Fruit fly (Drosophila melanogaster): Measurements from ENCODE around the gene CG2991.
A peak's percentile ranks its signal among the peaks of the same experiment; 100 is the strongest.

CG2991 gene

DNA sequence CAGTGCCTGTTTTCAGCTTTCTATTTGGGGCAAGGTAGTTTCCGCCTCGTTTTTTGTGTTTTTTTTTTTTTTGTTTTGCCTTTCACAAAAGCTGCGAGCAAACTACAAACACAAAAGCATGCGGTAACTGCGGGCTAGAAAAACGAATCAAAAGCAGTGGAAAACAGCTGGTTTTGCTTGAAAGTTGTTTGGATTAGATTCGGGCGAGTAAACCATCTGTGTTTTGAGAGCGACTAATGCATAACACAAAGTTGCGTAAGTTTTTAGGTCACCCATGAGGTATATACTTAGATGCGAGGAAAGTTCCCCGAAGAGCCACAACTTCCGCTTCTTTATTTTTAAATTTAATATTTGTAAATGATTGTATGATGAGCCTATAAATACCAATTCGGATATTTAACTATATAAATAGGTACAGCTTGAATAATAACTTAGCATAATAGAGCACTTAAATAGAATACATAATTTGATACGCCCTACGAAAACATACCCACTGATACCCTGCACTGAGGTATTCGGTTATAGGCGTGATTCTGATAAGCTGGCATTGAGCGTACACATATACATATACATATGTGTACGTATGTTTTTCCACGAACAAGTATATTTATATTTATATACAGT lies 15.5 kb downstream of the CG2991 start (continued):
- TF ChIP-seq CG18262 (tag; optimal IDR thresholded peaks at IDR 0.05) = peak; percentile 17
- TF ChIP-seq CG30403 (GFP tag; optimal IDR thresholded peaks at IDR 0.05) = no peak
- TF ChIP-seq CG14441 (GFP tag; IDR thresholded peaks at IDR 0.05) = no peak
- TF ChIP-seq CG6689 (GFP tag; IDR thresholded peaks at IDR 0.05) = no peak
- TF ChIP-seq fd96Cb (tag; optimal IDR thresholded peaks at IDR 0.05) = peak; percentile 17
- no peak for TF ChIP-seq eve (GFP tag; optimal IDR thresholded peaks at IDR 0.05)
- no peak for TF ChIP-seq CG1832 (GFP tag; optimal IDR thresholded peaks at IDR 0.05)
- TF ChIP-seq Chrac-16 (GFP tag; optimal IDR thresholded peaks at IDR 0.05) = no peak
- TF ChIP-seq fu2 (GFP tag; optimal IDR thresholded peaks at IDR 0.05) = no peak
- no peak for TF ChIP-seq B-H1 (GFP tag; IDR thresholded peaks at IDR 0.05)
- no peak for TF ChIP-seq Sry-β (GFP tag; optimal IDR thresholded peaks at IDR 0.05)
- no peak for TF ChIP-seq ranshi (GFP tag; IDR thresholded peaks at IDR 0.05)
- TF ChIP-seq al (GFP tag; IDR thresholded peaks at IDR 0.05) = no peak
- TF ChIP-seq CTCF (GFP tag; optimal IDR thresholded peaks at IDR 0.05) = no peak
- peak; percentile 15 for TF ChIP-seq CG12219 (GFP tag; optimal IDR thresholded peaks at IDR 0.05)
- TF ChIP-seq sima (GFP tag; optimal IDR thresholded peaks at IDR 0.05) = no peak
- peak; percentile 55 for TF ChIP-seq CoRest (tag; optimal IDR thresholded peaks at IDR 0.05)
- no peak for TF ChIP-seq CG3065 (GFP tag; optimal IDR thresholded peaks at IDR 0.05)
- TF ChIP-seq psq (GFP tag; optimal IDR thresholded peaks at IDR 0.05) = no peak
- no peak for TF ChIP-seq luna (GFP tag; optimal IDR thresholded peaks at IDR 0.05)
- peak; percentile 20; the same call in 1 of the 2 replicates for TF ChIP-seq CG14667 (GFP tag; IDR thresholded peaks at IDR 0.05)
- TF ChIP-seq salm (tag; optimal IDR thresholded peaks at IDR 0.05) = no peak
- TF ChIP-seq CG11247 (GFP tag; IDR thresholded peaks at IDR 0.05) = no peak
- no peak for TF ChIP-seq Doc3 (GFP tag; IDR thresholded peaks at IDR 0.05; ENCODE audit: partially characterized antibody)
- TF ChIP-seq CG12071 (GFP tag; optimal IDR thresholded peaks at IDR 0.05) = peak; percentile 36
- TF ChIP-seq CG10209 (GFP tag; optimal IDR thresholded peaks at IDR 0.05) = peak; percentile 67
- TF ChIP-seq Gug (GFP tag; IDR thresholded peaks at IDR 0.05) = 0 out of 4 replicates have a peak, but pooled peaks have one; percentile 5
- TF ChIP-seq CG7556 (GFP tag; optimal IDR thresholded peaks at IDR 0.05) = peak; percentile 46
- TF ChIP-seq H2.0 (GFP tag; IDR thresholded peaks at IDR 0.05) = no peak
- TF ChIP-seq CG7372 (GFP tag; IDR thresholded peaks at IDR 0.05) = no peak
- TF ChIP-seq CG9609 (GFP tag; optimal IDR thresholded peaks at IDR 0.05) = no peak
- TF ChIP-seq Six4 (GFP tag; optimal IDR thresholded peaks at IDR 0.05) = no peak
- TF ChIP-seq CG10366 (GFP tag; IDR thresholded peaks at IDR 0.05) = peak; percentile 25; the same call in 1 of the 2 replicates
- TF ChIP-seq CG2116 (GFP tag; optimal IDR thresholded peaks at IDR 0.05) = no peak
- TF ChIP-seq gce (GFP tag; IDR thresholded peaks at IDR 0.05) = no peak
- peak; percentile 2 for TF ChIP-seq exex (tag; optimal IDR thresholded peaks at IDR 0.05)
- no peak for TF ChIP-seq en (GFP tag; optimal IDR thresholded peaks at IDR 0.05)
- TF ChIP-seq gfzf (GFP tag; optimal IDR thresholded peaks at IDR 0.05) = no peak
- peak; percentile 95 for TF ChIP-seq sd (tag; optimal IDR thresholded peaks at IDR 0.05)
- TF ChIP-seq pita (GFP tag; optimal IDR thresholded peaks at IDR 0.05) = no peak
- no peak for TF ChIP-seq Hr3 (GFP tag; optimal IDR thresholded peaks at IDR 0.05)
- no peak for TF ChIP-seq CG4617 (GFP tag; optimal IDR thresholded peaks at IDR 0.05; ENCODE audit: borderline replicate concordance)
- TF ChIP-seq hb (GFP tag; IDR thresholded peaks at IDR 0.05; ENCODE audit: partially characterized antibody) = no peak
- TF ChIP-seq CG11723 (GFP tag; optimal IDR thresholded peaks at IDR 0.05) = no peak
- no peak for TF ChIP-seq stwl (tag; optimal IDR thresholded peaks at IDR 0.05)
- TF ChIP-seq CG12659 (GFP tag; optimal IDR thresholded peaks at IDR 0.05) = peak; percentile 47
- TF ChIP-seq Oli (tag; optimal IDR thresholded peaks at IDR 0.05) = peak; percentile 30
- TF ChIP-seq Blimp-1 (GFP tag; optimal IDR thresholded peaks at IDR 0.05) = peak; percentile 56
- TF ChIP-seq CG2875 (GFP tag; optimal IDR thresholded peaks at IDR 0.05) = peak; percentile 1
- TF ChIP-seq CG32767 (GFP tag; IDR thresholded peaks at IDR 0.05) = no peak
- no peak for TF ChIP-seq Poxn (GFP tag; IDR thresholded peaks at IDR 0.05)

All from whole organism, embryonic.